Worm (Caenorhabditis elegans): ENCODE measurements around the gene F56A11.5.

Gene F56A11.5

DNA sequence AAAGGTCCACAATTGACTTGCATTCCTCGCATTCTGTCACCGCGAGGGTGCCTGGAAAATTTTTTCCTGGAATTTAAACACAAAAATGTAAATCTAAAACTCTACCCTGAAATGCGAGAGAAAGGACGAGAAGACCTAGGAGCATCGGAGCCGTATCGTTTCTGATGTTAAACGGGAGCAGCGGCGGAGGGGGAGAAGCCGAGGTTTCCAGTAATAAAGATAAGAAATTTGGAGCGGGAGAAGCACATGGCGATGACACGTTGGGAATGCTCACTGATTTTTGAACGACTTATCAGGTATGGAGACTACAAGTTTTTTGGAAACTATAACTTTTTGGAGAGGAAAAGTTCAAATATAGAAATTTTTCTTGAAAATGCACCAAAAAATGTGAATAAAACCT, 47.1 kb downstream of the F56A11.5 start, which contains the start of gene asm-3:
Gene asm-3 (minus strand): TSS at position 215 of the 400 bp plus-strand sequence.
- TF ChIP-seq nhr-80 (tag; optimal IDR thresholded peaks at IDR 0.05) (peak; percentile 89), egl-44 (GFP tag; IDR thresholded peaks at IDR 0.05) (no peak)

DNA sequence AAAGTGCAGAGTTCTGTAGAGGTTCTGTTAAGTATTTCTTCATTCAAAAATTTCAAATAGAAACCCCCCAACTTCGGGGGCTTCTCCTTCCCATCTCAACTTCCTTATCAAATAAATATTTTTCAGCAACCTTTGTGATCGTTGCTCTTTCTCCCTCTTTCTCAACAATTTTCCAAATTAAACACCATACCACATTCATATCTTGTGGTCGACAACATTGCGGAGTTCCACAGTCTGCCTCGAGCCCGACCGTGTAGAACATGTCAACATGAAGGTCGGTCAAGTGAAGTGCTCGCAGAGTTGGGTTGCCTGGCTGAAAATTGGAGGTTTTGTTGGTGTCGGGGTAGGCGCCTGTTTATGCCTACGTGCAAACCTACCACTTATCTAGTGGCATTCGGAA, 48.1 kb downstream of the F56A11.5 start:
- TF ChIP-seq nhr-80 (tag; optimal IDR thresholded peaks at IDR 0.05), result peak; percentile 63
- TF ChIP-seq T07F8.4 (tag; optimal IDR thresholded peaks at IDR 0.05), result no peak
- TF ChIP-seq F22D6.2 (tag; optimal IDR thresholded peaks at IDR 0.05), result no peak
- no peak for TF ChIP-seq snpc-1.3 (tag; optimal IDR thresholded peaks at IDR 0.05; ENCODE audit: insufficient read depth)

DNA sequence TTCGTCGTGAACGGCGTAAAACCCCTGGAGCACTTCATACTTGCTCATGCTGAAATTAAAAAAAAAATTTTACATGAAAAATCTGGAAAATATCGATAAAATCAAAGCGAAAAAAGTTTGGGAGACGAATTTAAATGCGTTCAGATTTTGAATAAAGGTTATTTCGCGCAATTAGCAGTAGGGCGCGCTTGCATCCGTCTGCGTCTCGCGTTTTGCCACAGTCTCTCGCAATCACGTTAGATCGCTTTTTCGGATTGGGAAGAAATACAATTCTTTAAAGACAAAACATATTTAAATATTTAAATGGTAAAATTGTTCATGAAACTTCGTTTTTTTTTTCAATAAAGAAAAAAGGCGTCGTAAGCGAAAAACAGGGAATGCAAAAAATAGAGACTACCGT, 51.2 kb downstream of the F56A11.5 start, which contains the start of gene pig-1:
Gene pig-1 (minus strand): TSS at position 49 of the 400 bp plus-strand sequence.
- TF ChIP-seq lin-35 (GFP tag; optimal IDR thresholded peaks at IDR 0.05), result no peak
- peak; percentile 75 for TF ChIP-seq lin-54 (GFP tag; optimal IDR thresholded peaks at IDR 0.05)
- TF ChIP-seq F33H1.4 (GFP tag; IDR thresholded peaks at IDR 0.05), result peak; percentile 39; the same call in 1 of the 2 replicates
- peak; percentile 1 for TF ChIP-seq snpc-1.3 (tag; optimal IDR thresholded peaks at IDR 0.05; ENCODE audit: insufficient read depth)
- 0 out of 2 replicates have a peak, but pooled peaks have one; percentile 26 for TF ChIP-seq rcor-1 (GFP tag; IDR thresholded peaks at IDR 0.05)
- no peak for TF ChIP-seq aptf-3 (GFP tag; IDR thresholded peaks at IDR 0.05)
- TF ChIP-seq tbp1 (GFP tag; optimal IDR thresholded peaks at IDR 0.05), result peak; percentile 37
- peak; percentile 75 for TF ChIP-seq madf-6 (GFP tag; IDR thresholded peaks at IDR 0.05)
- TF ChIP-seq ztf-6 (GFP tag; IDR thresholded peaks at IDR 0.05), result no peak
- peak; percentile 55 for TF ChIP-seq dpl-1 (GFP tag; optimal IDR thresholded peaks at IDR 0.05)
- peak; percentile 67 for TF ChIP-seq D2030.7 (GFP tag; IDR thresholded peaks at IDR 0.05)
- no peak for TF ChIP-seq F10E7.11 (tag; optimal IDR thresholded peaks at IDR 0.05)
- peak; percentile 33 for TF ChIP-seq F49E8.2 (tag; optimal IDR thresholded peaks at IDR 0.05; ENCODE audit: insufficient read depth)
- 0 out of 2 replicates have a peak, but pooled peaks have one; percentile 44 for TF ChIP-seq dox-1 (GFP tag; IDR thresholded peaks at IDR 0.05)
- peak; percentile 99 for TF ChIP-seq hmg-1.2 (GFP tag; IDR thresholded peaks at IDR 0.05)
- TF ChIP-seq lsl-1 (GFP tag; optimal IDR thresholded peaks at IDR 0.05), result peak; percentile 55
- TF ChIP-seq mcd-1 (GFP tag; IDR thresholded peaks at IDR 0.05), result peak; percentile 98
- peak; percentile 73 for TF ChIP-seq efl-1 (GFP tag; optimal IDR thresholded peaks at IDR 0.05)
- no peak for TF ChIP-seq sptf-2 (GFP tag; optimal IDR thresholded peaks at IDR 0.05)
